Fruit fly (Drosophila melanogaster) Kc167 (cell line): Measurements from ENCODE around the gene fax.

ENCODE experiments used
- h ChIP-seq: fragments of >200 bp; optimal IDR thresholded peaks from 3 replicates; lab custom pipeline; 2018; ENCODE audit warnings: missing external identifiers
- insv ChIP-seq: fragments of >200 bp; optimal IDR thresholded peaks from 3 replicates; lab custom pipeline; 2018; ENCODE audit warnings: missing external identifiers
- psq ChIP-seq: fragments of >200 bp; optimal IDR thresholded peaks from 2 replicates; lab custom pipeline; 2017; ENCODE audit warnings: missing external identifiers

DNA sequence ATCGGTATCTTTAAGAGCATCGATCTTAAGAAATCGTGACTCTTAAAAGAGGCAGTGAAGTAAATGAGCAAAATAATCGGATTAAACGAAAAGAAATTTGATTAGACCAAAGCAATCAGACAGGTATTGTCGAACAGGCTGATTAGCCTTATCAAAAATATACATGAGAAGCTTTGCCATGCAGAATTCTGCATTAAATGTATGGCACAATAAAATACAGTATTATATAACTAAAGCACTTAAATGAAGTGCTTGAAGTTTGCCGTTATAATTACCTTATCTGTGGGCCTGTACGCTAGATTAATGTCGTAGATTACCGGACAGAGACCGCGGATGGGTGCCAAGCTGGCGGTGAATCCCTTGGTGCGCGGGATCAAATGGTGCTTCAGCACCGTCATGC, 28.6 kb downstream of the fax start:
- TF ChIP-seq psq: no peak
- no peak for TF ChIP-seq h (lab: Kevin White, UChicago)
- TF ChIP-seq insv (lab: Kevin White, UChicago): no peak
